Worm (Caenorhabditis elegans): ENCODE data around the gene pod-2.

ce11 chrII:1100719-1101118, 35.9 kb upstream of the pod-2 start, which contains the start of gene pho-14:
- TF ChIP-seq lsy-27 (tag; optimal IDR thresholded peaks at IDR 0.05; ENCODE audit: borderline replicate concordance, insufficient read depth) (no peak), lin-35 (GFP tag; optimal IDR thresholded peaks at IDR 0.05) (no peak), mes-4 (tag; optimal IDR thresholded peaks at IDR 0.05) (no peak), nfya-1 (tag; optimal IDR thresholded peaks at IDR 0.05; ENCODE audit: borderline replicate concordance, insufficient read depth) (no peak), gei-17 (GFP tag; optimal IDR thresholded peaks at IDR 0.05) (no peak)

Data from whole organism, young adult.